Fruit fly (Drosophila melanogaster): ENCODE measurements around the gene CG2930.

The CG2930 gene

dm6 chrX:3868456-3869023 lies at the start of gene CG2930:
TSS of gene CG2930 (plus strand) at chrX:3868973.
- no peak for TF ChIP-seq h (optimal IDR thresholded peaks at IDR 0.05)
- TF ChIP-seq ttk (optimal IDR thresholded peaks at IDR 0.05): no peak
- TF ChIP-seq Sin3A (optimal IDR thresholded peaks at IDR 0.05): no peak
- TF ChIP-seq insv (optimal IDR thresholded peaks at IDR 0.05): no peak
- TF ChIP-seq psq (optimal IDR thresholded peaks at IDR 0.05): no peak
- TF ChIP-seq Myc (optimal IDR thresholded peaks at IDR 0.05): no peak

dm6 chrX:3819470-3819869 lies 49.3 kb upstream of the CG2930 start:
- no peak for TF ChIP-seq psq (optimal IDR thresholded peaks at IDR 0.05)
- TF ChIP-seq insv (optimal IDR thresholded peaks at IDR 0.05): no peak
- no peak for TF ChIP-seq Myc (optimal IDR thresholded peaks at IDR 0.05)
- TF ChIP-seq Sin3A (optimal IDR thresholded peaks at IDR 0.05): no peak
- TF ChIP-seq h (optimal IDR thresholded peaks at IDR 0.05): no peak
- no peak for TF ChIP-seq ttk (optimal IDR thresholded peaks at IDR 0.05)

dm6 chrX:3825069-3825468 lies 43.7 kb upstream of the CG2930 start:
- TF ChIP-seq ttk (optimal IDR thresholded peaks at IDR 0.05): no peak
- no peak for TF ChIP-seq h (optimal IDR thresholded peaks at IDR 0.05)
- TF ChIP-seq Myc (optimal IDR thresholded peaks at IDR 0.05): no peak

dm6 chrX:3827897-3828296 lies 40.9 kb upstream of the CG2930 start, which contains the start of gene CG2901:
TSS of gene CG2901 (plus strand) at chrX:3828197.
- TF ChIP-seq psq (optimal IDR thresholded peaks at IDR 0.05) (no peak), insv (optimal IDR thresholded peaks at IDR 0.05) (no peak), h (optimal IDR thresholded peaks at IDR 0.05) (no peak), Myc (optimal IDR thresholded peaks at IDR 0.05) (no peak), Sin3A (optimal IDR thresholded peaks at IDR 0.05) (no peak), ttk (optimal IDR thresholded peaks at IDR 0.05) (no peak)

- no peak for TF ChIP-seq h (optimal IDR thresholded peaks at IDR 0.05)
Measured at dm6 chrX:3831761-3832160, 37.0 kb upstream of the CG2930 start.

dm6 chrX:3832226-3832625 lies 36.5 kb upstream of the CG2930 start:
- no peak for TF ChIP-seq psq (optimal IDR thresholded peaks at IDR 0.05)
- no peak for TF ChIP-seq Myc (optimal IDR thresholded peaks at IDR 0.05)
- no peak for TF ChIP-seq ttk (optimal IDR thresholded peaks at IDR 0.05)
- no peak for TF ChIP-seq h (optimal IDR thresholded peaks at IDR 0.05)
- no peak for TF ChIP-seq insv (optimal IDR thresholded peaks at IDR 0.05)
- TF ChIP-seq Sin3A (optimal IDR thresholded peaks at IDR 0.05): no peak

dm6 chrX:3833109-3833657 lies 35.6 kb upstream of the CG2930 start:
- no peak for TF ChIP-seq insv (optimal IDR thresholded peaks at IDR 0.05)
- no peak for TF ChIP-seq Myc (optimal IDR thresholded peaks at IDR 0.05)

dm6 chrX:3834955-3835763 lies 33.6 kb upstream of the CG2930 start:
- TF ChIP-seq psq (optimal IDR thresholded peaks at IDR 0.05) (no peak), Myc (optimal IDR thresholded peaks at IDR 0.05) (no peak), insv (optimal IDR thresholded peaks at IDR 0.05) (no peak), Sin3A (optimal IDR thresholded peaks at IDR 0.05) (no peak), ttk (optimal IDR thresholded peaks at IDR 0.05) (no peak), h (optimal IDR thresholded peaks at IDR 0.05) (no peak)

- TF ChIP-seq h (optimal IDR thresholded peaks at IDR 0.05) (no peak), Sin3A (optimal IDR thresholded peaks at IDR 0.05) (no peak), insv (optimal IDR thresholded peaks at IDR 0.05) (no peak)
Measured at dm6 chrX:3835764-3836342, 32.9 kb upstream of the CG2930 start.

dm6 chrX:3837628-3838027 lies 31.1 kb upstream of the CG2930 start:
- TF ChIP-seq h (optimal IDR thresholded peaks at IDR 0.05) (no peak), ttk (optimal IDR thresholded peaks at IDR 0.05) (no peak), psq (optimal IDR thresholded peaks at IDR 0.05) (no peak), Myc (optimal IDR thresholded peaks at IDR 0.05) (no peak)

- TF ChIP-seq Sin3A (optimal IDR thresholded peaks at IDR 0.05): no peak
Measured at dm6 chrX:3838648-3839047, 30.1 kb upstream of the CG2930 start.

- no peak for TF ChIP-seq ttk (optimal IDR thresholded peaks at IDR 0.05)
- TF ChIP-seq insv (optimal IDR thresholded peaks at IDR 0.05): no peak
- no peak for TF ChIP-seq h (optimal IDR thresholded peaks at IDR 0.05)
- TF ChIP-seq Myc (optimal IDR thresholded peaks at IDR 0.05): no peak
- TF ChIP-seq Sin3A (optimal IDR thresholded peaks at IDR 0.05): no peak
- no peak for TF ChIP-seq psq (optimal IDR thresholded peaks at IDR 0.05)
Measured at dm6 chrX:3840962-3841361, 27.8 kb upstream of the CG2930 start.

dm6 chrX:3842898-3843297 lies 25.9 kb upstream of the CG2930 start:
- no peak for TF ChIP-seq h (optimal IDR thresholded peaks at IDR 0.05)
- TF ChIP-seq psq (optimal IDR thresholded peaks at IDR 0.05): no peak
- no peak for TF ChIP-seq Sin3A (optimal IDR thresholded peaks at IDR 0.05)
- no peak for TF ChIP-seq Myc (optimal IDR thresholded peaks at IDR 0.05)
- TF ChIP-seq insv (optimal IDR thresholded peaks at IDR 0.05): no peak
- TF ChIP-seq ttk (optimal IDR thresholded peaks at IDR 0.05): no peak

Data from Kc167 (cell line).